Fruit fly (Drosophila melanogaster): ENCODE measurements around the gene Gabat.

The Gabat gene

DNA sequence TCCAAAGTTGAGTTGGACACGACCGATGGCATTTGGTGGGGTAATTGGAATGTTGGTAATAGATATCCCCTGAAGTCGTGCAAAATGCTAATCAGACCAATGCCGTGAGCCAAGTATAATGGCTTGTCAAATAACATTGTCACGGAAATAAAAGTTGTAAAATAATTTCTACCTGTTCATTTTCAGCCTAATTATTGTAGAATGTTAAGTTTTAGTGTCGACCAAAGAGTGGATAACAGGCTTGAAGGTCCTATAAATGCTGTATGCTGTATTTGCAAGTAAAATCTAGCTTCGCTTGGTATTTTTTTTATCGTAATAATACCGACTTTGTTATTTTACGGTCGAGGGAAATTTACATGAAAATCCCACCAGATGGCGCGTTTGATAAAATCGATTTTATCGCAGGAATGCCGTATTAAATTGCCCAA lies 4.0 kb upstream of the Gabat start (continued):
- TF ChIP-seq E2f2 (GFP tag; IDR thresholded peaks at IDR 0.05) (peak; percentile 24; the same call in 1 of the 2 replicates), dimm (GFP tag; IDR thresholded peaks at IDR 0.05) (no peak), Xrp1 (GFP tag; IDR thresholded peaks at IDR 0.05) (peak; percentile 30; the same call in 1 of the 2 replicates), CG12744 (GFP tag; optimal IDR thresholded peaks at IDR 0.05) (no peak), ash1 (GFP tag; optimal IDR thresholded peaks at IDR 0.05) (no peak), tup (GFP tag; optimal IDR thresholded peaks at IDR 0.05) (no peak), CG43689 (GFP tag; IDR thresholded peaks at IDR 0.05) (no peak), B-H1 (GFP tag; IDR thresholded peaks at IDR 0.05) (no peak), NK7.1 (GFP tag; optimal IDR thresholded peaks at IDR 0.05) (no peak), tio (GFP tag; optimal IDR thresholded peaks at IDR 0.05) (no peak), lab (GFP tag; optimal IDR thresholded peaks at IDR 0.05) (no peak), NC2α (GFP tag; optimal IDR thresholded peaks at IDR 0.05) (no peak), CG9727 (GFP tag; optimal IDR thresholded peaks at IDR 0.05) (no peak), GATAe (GFP tag; conservative IDR thresholded peaks at IDR 0.05) (no peak), scrt (GFP tag; optimal IDR thresholded peaks at IDR 0.05) (no peak), Sox102F (GFP tag; optimal IDR thresholded peaks at IDR 0.05) (no peak), zen2 (GFP tag; IDR thresholded peaks at IDR 0.05; ENCODE audit: partially characterized antibody) (no peak), CG33557 (GFP tag; optimal IDR thresholded peaks at IDR 0.05) (peak; percentile 23), CG10565 (GFP tag; optimal IDR thresholded peaks at IDR 0.05) (no peak), CG1603 (tag; optimal IDR thresholded peaks at IDR 0.05) (peak; percentile 58), CG15696 (tag; optimal IDR thresholded peaks at IDR 0.05) (peak; percentile 30), CG8478 (optimal IDR thresholded peaks at IDR 0.05) (no peak), cato (GFP tag; optimal IDR thresholded peaks at IDR 0.05; ENCODE audit: borderline replicate concordance) (no peak), Antp (GFP tag; optimal IDR thresholded peaks at IDR 0.05) (no peak), HLH4C (GFP tag; IDR thresholded peaks at IDR 0.05; ENCODE audit: partially characterized antibody) (no peak), Hmr (GFP tag; optimal IDR thresholded peaks at IDR 0.05) (no peak), ac (GFP tag; optimal IDR thresholded peaks at IDR 0.05) (no peak), Spps (tag; optimal IDR thresholded peaks at IDR 0.05) (peak; percentile 4), CG8281 (tag; optimal IDR thresholded peaks at IDR 0.05) (no peak), CG18011 (GFP tag; optimal IDR thresholded peaks at IDR 0.05) (peak; percentile 45), CG10959 (GFP tag; IDR thresholded peaks at IDR 0.05) (no peak), Six4 (GFP tag; optimal IDR thresholded peaks at IDR 0.05) (no peak), ind (GFP tag; optimal IDR thresholded peaks at IDR 0.05) (no peak), CG5953 (GFP tag; IDR thresholded peaks at IDR 0.05) (no peak), fd102C (GFP tag; optimal IDR thresholded peaks at IDR 0.05) (no peak), Atf6 (GFP tag; IDR thresholded peaks at IDR 0.05) (no peak), Gug (GFP tag; IDR thresholded peaks at IDR 0.05) (no peak), lbe (GFP tag; optimal IDR thresholded peaks at IDR 0.05) (peak; percentile 33), CG10274 (GFP tag; optimal IDR thresholded peaks at IDR 0.05) (no peak), CG7372 (GFP tag; IDR thresholded peaks at IDR 0.05) (no peak), ewg (GFP tag; optimal IDR thresholded peaks at IDR 0.05) (no peak), CG11560 (tag; IDR thresholded peaks at IDR 0.05) (no peak), nom (GFP tag; optimal IDR thresholded peaks at IDR 0.05) (no peak), CG3065 (GFP tag; optimal IDR thresholded peaks at IDR 0.05) (no peak), nmo (GFP tag; optimal IDR thresholded peaks at IDR 0.05) (peak; percentile 1), repo (GFP tag; optimal IDR thresholded peaks at IDR 0.05) (no peak), Dip2 (GFP tag; IDR thresholded peaks at IDR 0.05) (no peak), p53 (GFP tag; optimal IDR thresholded peaks at IDR 0.05) (no peak), CG9437 (GFP tag; optimal IDR thresholded peaks at IDR 0.05) (no peak), ap (GFP tag; IDR thresholded peaks at IDR 0.05) (no peak), CG4424 (GFP tag; optimal IDR thresholded peaks at IDR 0.05) (no peak), ro (GFP tag; IDR thresholded peaks at IDR 0.05) (no peak)
